Worm (Caenorhabditis elegans): ENCODE measurements around the gene pgph-2.
A peak's percentile ranks its signal among the peaks of the same experiment; 100 is the strongest.

The pgph-2 gene

DNA sequence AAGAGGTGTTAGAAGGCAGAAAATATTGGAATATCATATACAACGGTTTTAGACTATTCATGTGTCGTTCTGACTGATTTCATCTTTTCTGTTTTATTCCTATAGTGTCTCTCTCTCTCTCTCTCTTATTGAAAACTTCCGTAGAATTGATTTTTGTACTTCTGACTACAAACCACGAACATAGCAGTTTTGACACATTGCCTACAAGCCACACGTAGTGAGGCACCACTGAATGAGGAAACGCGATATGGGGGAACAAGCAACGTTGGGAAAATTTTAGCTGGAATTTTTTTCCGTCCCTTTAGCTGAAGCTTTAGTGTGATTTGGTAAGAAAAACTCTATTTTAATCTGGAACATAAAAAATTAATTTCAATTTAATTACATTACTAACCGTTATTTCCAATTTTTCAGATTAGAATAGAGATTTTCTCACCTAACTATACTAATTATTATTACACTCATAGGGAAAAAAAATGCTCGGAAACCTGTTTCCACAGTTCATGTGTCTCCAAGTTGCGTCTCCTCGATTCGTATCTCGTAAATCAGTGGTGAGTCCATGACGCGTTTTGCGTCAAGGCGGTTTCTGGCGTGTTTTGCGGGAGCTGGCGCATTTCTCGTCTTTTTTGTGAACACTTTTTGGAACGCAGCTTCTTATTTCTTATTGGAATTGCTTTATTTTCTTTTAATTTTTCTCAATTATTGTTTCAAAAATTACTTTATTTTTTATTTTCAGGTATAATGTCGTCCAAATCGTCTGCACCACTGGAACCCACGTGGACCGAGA is 25.8 kb downstream of the pgph-2 start, which contains the start of the genes nhr-142 and F44E7.9:
Gene nhr-142 (minus strand): TSS at position 57 of the 784 bp plus-strand sequence.
Gene F44E7.9 (plus strand): TSS at position 734 of the 784 bp plus-strand sequence.
- TF ChIP-seq snpc-1.3 (tag; optimal IDR thresholded peaks at IDR 0.05; ENCODE audit: insufficient read depth) (no peak), snpc-4 (GFP tag; optimal IDR thresholded peaks at IDR 0.05) (peak; percentile 32), snpc-4 (tag; optimal IDR thresholded peaks at IDR 0.05) (peak; percentile 54 to 79 (median 72)), nhr-120 (GFP tag; IDR thresholded peaks at IDR 0.05) (no peak), die-1 (tag; optimal IDR thresholded peaks at IDR 0.05) (no peak), lsl-1 (GFP tag; optimal IDR thresholded peaks at IDR 0.05) (peak; percentile 73), ztf-25 (GFP tag; IDR thresholded peaks at IDR 0.05) (0 out of 2 replicates have a peak, but pooled peaks have one; percentile 9), hsf-1 (GFP tag; IDR thresholded peaks at IDR 0.05) (0 out of 2 replicates have a peak, but pooled peaks have one; percentile 10), ztf-26 (tag; optimal IDR thresholded peaks at IDR 0.05) (peak; percentile 47), hrde-1 (tag; optimal IDR thresholded peaks at IDR 0.05; ENCODE audit: borderline replicate concordance) (no peak), pbrm-1 (GFP tag; IDR thresholded peaks at IDR 0.05) (peak; percentile 85), ets-4 (GFP tag; optimal IDR thresholded peaks at IDR 0.05) (no peak), ccch-3 (GFP tag; optimal IDR thresholded peaks at IDR 0.05) (no peak), sea-2 (GFP tag; IDR thresholded peaks at IDR 0.05) (no peak), B0019.2 (GFP tag; conservative IDR thresholded peaks at IDR 0.05) (no peak), mcd-1 (GFP tag; IDR thresholded peaks at IDR 0.05) (peak; percentile 87), B0035.1 (tag; optimal IDR thresholded peaks at IDR 0.05) (peak; percentile 43), ZK185.1 (tag; optimal IDR thresholded peaks at IDR 0.05; ENCODE audit: poor library complexity, severe bottlenecking) (peak; percentile 55), egrh-3 (GFP tag; IDR thresholded peaks at IDR 0.05) (peak; percentile 51; the same call in 1 of the 2 replicates), attf-5 (GFP tag; optimal IDR thresholded peaks at IDR 0.05) (peak; percentile 86), F10E7.11 (tag; optimal IDR thresholded peaks at IDR 0.05) (no peak), aptf-3 (GFP tag; IDR thresholded peaks at IDR 0.05) (no peak), let-526 (GFP tag; IDR thresholded peaks at IDR 0.05) (peak; percentile 67; the same call in 1 of the 2 replicates), atf-7 (tag; optimal IDR thresholded peaks at IDR 0.05) (peak; percentile 32), Y67H2A.10 (GFP tag; conservative IDR thresholded peaks at IDR 0.05) (no peak), lin-35 (GFP tag; optimal IDR thresholded peaks at IDR 0.05) (peak in 2 of 3 experiments; percentile 54 to 72), D2030.7 (GFP tag; IDR thresholded peaks at IDR 0.05) (peak; percentile 76), xnd-1 (tag; optimal IDR thresholded peaks at IDR 0.05) (peak; percentile 53), Y53F4B.3 (GFP tag; IDR thresholded peaks at IDR 0.05) (no peak), mes-4 (tag; optimal IDR thresholded peaks at IDR 0.05) (no peak), ceh-100 (GFP tag; IDR thresholded peaks at IDR 0.05) (peak; percentile 95), bed-2 (GFP tag; IDR thresholded peaks at IDR 0.05) (no peak), ztf-6 (GFP tag; IDR thresholded peaks at IDR 0.05) (no peak), ztf-18 (tag; optimal IDR thresholded peaks at IDR 0.05) (peak; percentile 98), nfya-1 (tag; optimal IDR thresholded peaks at IDR 0.05; ENCODE audit: borderline replicate concordance, insufficient read depth) (no peak), egl-44 (GFP tag; IDR thresholded peaks at IDR 0.05) (peak; percentile 48; the same call in 1 of the 2 replicates), ekl-4 (GFP tag; IDR thresholded peaks at IDR 0.05) (peak; percentile 30; the same call in 1 of the 2 replicates), F23B12.7 (tag; optimal IDR thresholded peaks at IDR 0.05; ENCODE audit: insufficient read depth) (peak; percentile 65), cebp-1 (GFP tag; IDR thresholded peaks at IDR 0.05) (peak; percentile 54; the same call in 1 of the 2 replicates), cebp-1 (tag; optimal IDR thresholded peaks at IDR 0.05) (peak; percentile 84), somi-1 (GFP tag; optimal IDR thresholded peaks at IDR 0.05) (peak; percentile 59), madf-10 (tag; optimal IDR thresholded peaks at IDR 0.05) (peak; percentile 71), sptf-2 (GFP tag; optimal IDR thresholded peaks at IDR 0.05) (no peak), B0336.3 (GFP tag; IDR thresholded peaks at IDR 0.05) (peak; percentile 71), akir-1 (GFP tag; optimal IDR thresholded peaks at IDR 0.05) (no peak), ztf-28 (GFP tag; IDR thresholded peaks at IDR 0.05) (0 out of 2 replicates have a peak, but pooled peaks have one; percentile 39)

All from whole organism, young adult.